Fruit fly (Drosophila melanogaster) whole organism, pupa: ENCODE data around the gene CG42823.
A peak's percentile ranks its signal among the peaks of the same experiment; 100 is the strongest.

ENCODE experiments used
- CG10348 ChIP-seq: fragments of 200-800 bp; sonication (Bioruptor generic); IDR thresholded peaks from 2 replicates; pipeline ENCODE4 v1.3.6; 2022; ENCODE audit warnings: missing biosample characterization, missing genetic modification characterization
- CG12605 ChIP-seq: fragments of 200-800 bp; sonication (Bioruptor generic); IDR thresholded peaks from 2 replicates; pipeline ENCODE4 v1.3.6; 2022; ENCODE audit warnings: missing biosample characterization, missing genetic modification characterization
- CG13204 ChIP-seq: fragments of 200-800 bp; sonication (Bioruptor generic); optimal IDR thresholded peaks from 2 replicates; lab custom pipeline; 2018; ENCODE audit warnings: missing biosample characterization, mild to moderate bottlenecking, missing genetic modification characterization, moderate library complexity
- CG14655 ChIP-seq: fragments of 200-800 bp; sonication (Bioruptor generic); optimal IDR thresholded peaks from 3 replicates; lab custom pipeline; 2017; ENCODE audit warnings: mild to moderate bottlenecking, missing biosample characterization, missing genetic modification reagents, missing genetic modification characterization
- CG15710 ChIP-seq: fragments of 200-800 bp; sonication (Bioruptor generic); optimal IDR thresholded peaks from 2 replicates; lab custom pipeline; 2018; ENCODE audit warnings: missing biosample characterization, mild to moderate bottlenecking, missing genetic modification characterization, moderate library complexity
- CG17806 ChIP-seq: fragments of 200-800 bp; sonication (Bioruptor generic); optimal IDR thresholded peaks from 2 replicates; lab custom pipeline; 2018; ENCODE audit warnings: missing biosample characterization, mild to moderate bottlenecking, missing genetic modification characterization, moderate library complexity
- CG32121 ChIP-seq: fragments of 200-800 bp; sonication (Bioruptor generic); IDR thresholded peaks from 2 replicates; pipeline ENCODE4 v1.3.6; 2022; ENCODE audit warnings: missing biosample characterization, missing genetic modification characterization
- CG34367 ChIP-seq: fragments of 200-800 bp; sonication (Bioruptor generic); optimal IDR thresholded peaks from 2 replicates; lab custom pipeline; 2018; ENCODE audit warnings: missing biosample characterization, mild to moderate bottlenecking, missing genetic modification characterization
- CG4496 ChIP-seq: fragments of 200-800 bp; sonication (Bioruptor generic); IDR thresholded peaks from 3 replicates; pipeline ENCODE4 v1.3.6; 2022; ENCODE audit warnings: missing biosample characterization, missing genetic modification characterization
- CG8159 ChIP-seq: fragments of 200-800 bp; sonication (Bioruptor generic); optimal IDR thresholded peaks from 3 replicates; lab custom pipeline; 2018; ENCODE audit warnings: missing biosample characterization, mild to moderate bottlenecking, missing genetic modification characterization, moderate library complexity
- CG8301 ChIP-seq: fragments of 200-800 bp; sonication (Bioruptor generic); optimal IDR thresholded peaks from 2 replicates; lab custom pipeline; 2018; ENCODE audit warnings: missing biosample characterization, mild to moderate bottlenecking, missing genetic modification characterization
- CG9948 ChIP-seq: fragments of 200-800 bp; sonication (Bioruptor generic); optimal IDR thresholded peaks from 2 replicates; lab custom pipeline; 2018; ENCODE audit warnings: missing biosample characterization, mild to moderate bottlenecking, missing genetic modification characterization, moderate library complexity
- D1 ChIP-seq: fragments of 200-800 bp; sonication (Bioruptor generic); optimal IDR thresholded peaks from 2 replicates; lab custom pipeline; 2018; ENCODE audit warnings: missing biosample characterization, mild to moderate bottlenecking, missing genetic modification characterization, moderate library complexity
- EcR ChIP-seq: fragments of 200-800 bp; sonication (Bioruptor generic); optimal IDR thresholded peaks from 3 replicates; lab custom pipeline; 2019; ENCODE audit warnings: missing biosample characterization, missing genetic modification characterization, mild to moderate bottlenecking, moderate library complexity, missing genetic modification reagents
- Ets98B ChIP-seq: fragments of 200-800 bp; sonication (Bioruptor generic); IDR thresholded peaks from 2 replicates; pipeline ENCODE4 v1.3.6; 2022; ENCODE audit warnings: missing biosample characterization, missing genetic modification characterization
- Pif1A ChIP-seq: fragments of 200-800 bp; sonication (Bioruptor generic); optimal IDR thresholded peaks from 3 replicates; lab custom pipeline; 2016; ENCODE audit warnings: missing biosample characterization, missing genetic modification characterization
- Pif1B ChIP-seq: fragments of 200-800 bp; sonication (Bioruptor generic); optimal IDR thresholded peaks from 3 replicates; lab custom pipeline; 2016; ENCODE audit warnings: missing biosample characterization, missing genetic modification characterization
- Snoo ChIP-seq: fragments of 200-800 bp; sonication (Bioruptor generic); optimal IDR thresholded peaks from 3 replicates; lab custom pipeline; 2017; ENCODE audit warnings: missing biosample characterization, mild to moderate bottlenecking, missing genetic modification characterization, inconsistent platforms
- fd96Ca ChIP-seq: fragments of 200-800 bp; sonication (Bioruptor generic); IDR thresholded peaks from 3 replicates; pipeline ENCODE4 v1.3.6; 2022; ENCODE audit warnings: missing biosample characterization, missing genetic modification characterization
- gl ChIP-seq: fragments of 200-800 bp; sonication (Bioruptor generic); optimal IDR thresholded peaks from 2 replicates; lab custom pipeline; 2018; ENCODE audit warnings: missing biosample characterization, mild to moderate bottlenecking, missing genetic modification characterization
- rn ChIP-seq: fragments of 200-800 bp; sonication (Bioruptor generic); IDR thresholded peaks from 2 replicates; pipeline ENCODE4 v1.3.6; 2022; ENCODE audit warnings: missing biosample characterization, missing genetic modification characterization

The CG42823 gene

DNA sequence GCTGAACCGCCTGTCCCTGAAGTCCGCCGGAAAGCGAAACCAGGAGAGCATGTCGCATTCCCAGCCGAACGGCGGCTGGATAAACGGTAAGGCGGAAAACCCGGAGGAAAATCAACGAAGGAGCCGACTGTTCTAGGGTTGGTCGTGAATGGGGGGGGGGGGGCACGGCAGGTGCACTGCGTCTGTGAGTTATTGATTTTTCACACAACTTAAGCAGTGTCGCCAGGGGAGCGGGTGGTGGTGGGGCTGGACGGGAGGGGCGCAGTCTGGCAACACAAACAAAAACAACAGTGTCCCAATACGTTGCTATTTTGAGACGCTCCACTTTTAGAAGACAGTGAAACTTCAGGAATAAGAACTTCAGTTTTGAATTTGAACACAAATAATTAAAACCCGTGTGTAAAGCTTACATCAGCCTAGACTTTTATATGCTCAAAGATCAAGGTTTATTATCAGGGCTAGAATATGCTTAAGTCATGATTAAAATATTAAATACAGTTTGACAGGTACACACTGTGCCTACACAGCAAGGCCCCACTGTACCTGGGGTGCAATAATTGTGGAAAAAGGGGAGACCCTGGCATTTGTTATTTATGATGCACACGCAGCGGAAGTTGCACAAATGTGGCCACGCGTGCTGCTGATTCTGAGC lies 18.6 kb downstream of the CG42823 start:
- TF ChIP-seq Ets98B (GFP tag; lab: Robert Waterston, UW) (peak; percentile 92), CG8301 (peak; percentile 84), CG34367 (tag; lab: Kevin White, UChicago) (peak; percentile 60), CG15710 (tag; lab: Kevin White, UChicago) (peak; percentile 67), Snoo (tag; lab: Kevin White, UChicago) (peak; percentile 45), CG12605 (peak; percentile 61; the same call in 1 of the 2 replicates), CG9948 (tag; lab: Kevin White, UChicago) (peak; percentile 72), Pif1B (GFP tag; lab: Kevin White, UChicago) (peak; percentile 47), CG32121 (GFP tag; lab: Robert Waterston, UW) (peak; percentile 82), CG14655 (GFP tag; lab: Kevin White, UChicago) (peak; percentile 85), CG10348 (peak; percentile 63), CG8159 (peak; percentile 81), D1 (no peak), CG4496 (GFP tag; lab: Robert Waterston, UW) (peak; percentile 90), Pif1A (peak; percentile 83), CG13204 (GFP tag; lab: Kevin White, UChicago) (peak; percentile 29), gl (tag; lab: Kevin White, UChicago) (peak; percentile 67), CG17806 (tag; lab: Kevin White, UChicago) (peak; percentile 81), rn (GFP tag; lab: Robert Waterston, UW) (peak; percentile 71), fd96Ca (GFP tag; lab: Robert Waterston, UW) (peak; percentile 83), EcR (GFP tag; lab: Kevin White, UChicago) (no peak)

- TF ChIP-seq D1 (no peak), CG14655 (GFP tag; lab: Kevin White, UChicago) (peak; percentile 31), Pif1A (peak; percentile 25), CG32121 (GFP tag; lab: Robert Waterston, UW) (0 out of 2 replicates have a peak, but pooled peaks have one; percentile 33), Ets98B (GFP tag; lab: Robert Waterston, UW) (peak; percentile 61; the same call in 1 of the 2 replicates), EcR (GFP tag; lab: Kevin White, UChicago) (no peak), CG17806 (tag; lab: Kevin White, UChicago) (no peak), Snoo (tag; lab: Kevin White, UChicago) (peak; percentile 42), CG10348 (no peak), rn (GFP tag; lab: Robert Waterston, UW) (no peak), fd96Ca (GFP tag; lab: Robert Waterston, UW) (peak; percentile 68; the same call in 2 of the 3 replicates), CG34367 (tag; lab: Kevin White, UChicago) (peak; percentile 42), CG13204 (GFP tag; lab: Kevin White, UChicago) (no peak), CG8301 (no peak), Pif1B (GFP tag; lab: Kevin White, UChicago) (peak; percentile 4), gl (tag; lab: Kevin White, UChicago) (no peak), CG12605 (peak; percentile 51), CG9948 (tag; lab: Kevin White, UChicago) (no peak), CG8159 (peak; percentile 42), CG4496 (GFP tag; lab: Robert Waterston, UW) (peak; percentile 74; the same call in 2 of the 3 replicates), CG15710 (tag; lab: Kevin White, UChicago) (peak; percentile 14)
- TF ChIP-seq, all 21 proteins: peak for 12
Measured at dm6 chr3R:17385329-17386019, 19.4 kb downstream of the CG42823 start.

DNA sequence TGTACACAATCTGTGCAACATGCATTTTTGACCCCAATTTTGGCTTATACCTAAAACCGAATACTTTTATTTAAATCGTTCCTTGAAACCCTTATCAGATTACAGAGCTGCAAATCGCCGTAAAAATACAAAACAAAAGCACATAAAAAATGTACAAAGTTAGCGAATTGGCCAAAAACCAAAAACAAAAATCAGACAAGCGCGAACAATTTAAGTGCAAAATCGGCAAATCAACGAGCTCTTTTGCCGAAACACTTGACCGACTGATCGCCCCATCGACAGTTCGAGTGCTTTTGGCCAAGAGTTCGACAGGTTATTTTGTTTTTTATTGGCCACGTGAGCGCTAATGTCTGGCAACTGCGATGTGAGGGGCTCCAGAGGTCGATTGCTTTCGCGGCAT lies 23.0 kb downstream of the CG42823 start:
- no peak for TF ChIP-seq CG13204 (GFP tag; lab: Kevin White, UChicago)

DNA sequence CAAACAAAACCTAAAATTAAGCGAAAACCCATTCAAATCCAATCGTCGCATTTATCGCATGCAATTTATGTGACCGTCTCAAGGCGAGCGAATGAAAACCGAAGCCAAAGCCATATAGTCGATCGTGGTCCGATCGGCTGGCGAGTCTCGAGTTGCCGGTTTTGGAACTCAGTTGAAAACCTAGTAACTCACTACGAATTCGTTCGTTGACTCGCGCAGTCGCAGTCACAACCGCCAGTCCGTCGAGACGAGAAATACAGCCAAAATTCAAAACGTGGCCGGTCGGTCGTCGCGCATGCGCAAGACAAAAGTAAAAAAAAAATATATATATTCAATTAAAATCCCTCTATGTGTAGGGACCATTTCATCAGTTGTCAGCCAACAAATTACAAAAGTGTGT lies 25.2 kb downstream of the CG42823 start, which contains the start of gene lute:
TSS of gene lute (plus strand) at position 203 of the 400 bp plus-strand sequence.
- TF ChIP-seq CG32121 (GFP tag; lab: Robert Waterston, UW): no peak
- peak; percentile 81 for TF ChIP-seq EcR (GFP tag; lab: Kevin White, UChicago)

dm6 chr3R:17379051-17379450 lies 25.9 kb downstream of the CG42823 start:
- TF ChIP-seq CG12605 (no peak), CG15710 (tag; lab: Kevin White, UChicago) (no peak), Ets98B (GFP tag; lab: Robert Waterston, UW) (no peak), CG8301 (no peak), fd96Ca (GFP tag; lab: Robert Waterston, UW) (no peak), CG8159 (peak; percentile 37), CG17806 (tag; lab: Kevin White, UChicago) (peak; percentile 12), CG32121 (GFP tag; lab: Robert Waterston, UW) (no peak), CG4496 (GFP tag; lab: Robert Waterston, UW) (no peak), Pif1A (no peak), rn (GFP tag; lab: Robert Waterston, UW) (no peak), CG13204 (GFP tag; lab: Kevin White, UChicago) (no peak), CG9948 (tag; lab: Kevin White, UChicago) (no peak), CG14655 (GFP tag; lab: Kevin White, UChicago) (no peak), EcR (GFP tag; lab: Kevin White, UChicago) (no peak), CG10348 (no peak)
